Worm (Caenorhabditis elegans) whole organism, L1 larva: ENCODE data around the gene sru-4.
A peak's percentile ranks its signal among the peaks of the same experiment; 100 is the strongest.

ENCODE experiments used
- C16A3.4 ChIP-seq: fragments of 150-350 bp; optimal IDR thresholded peaks from 2 replicates; lab custom pipeline; 2014; ENCODE audit warnings: missing biosample characterization, missing genetic modification characterization
- C34B4.2 ChIP-seq: sonication (generic microtip); optimal IDR thresholded peaks from 2 replicates; lab custom pipeline; 2017; ENCODE audit warnings: mild to moderate bottlenecking, missing genetic modification characterization, missing compliant biosample characterization
- Y116A8C.19 ChIP-seq: sonication (generic microtip); optimal IDR thresholded peaks from 2 replicates; lab custom pipeline; 2016; ENCODE audit warnings: missing compliant biosample characterization, missing genetic modification characterization, borderline replicate concordance
- blmp-1 ChIP-seq: fragments of 150-350 bp; optimal IDR thresholded peaks from 2 replicates; lab custom pipeline; 2014; ENCODE audit warnings: missing biosample characterization, missing genetic modification characterization
- ceh-63 ChIP-seq: fragments of 200-800 bp; sonication (Bioruptor generic); optimal IDR thresholded peaks from 2 replicates; lab custom pipeline; 2018; ENCODE audit warnings: mild to moderate bottlenecking, missing genetic modification characterization, missing compliant biosample characterization
- ceh-8 ChIP-seq: fragments of 200-800 bp; sonication (Bioruptor generic); optimal IDR thresholded peaks from 2 replicates; lab custom pipeline; 2018; ENCODE audit warnings: mild to moderate bottlenecking, missing genetic modification characterization, moderate library complexity, missing compliant biosample characterization
- ceh-90 ChIP-seq: sonication (generic microtip); optimal IDR thresholded peaks from 2 replicates; lab custom pipeline; 2016; ENCODE audit warnings: missing genetic modification characterization, missing compliant biosample characterization
- dsc-1 ChIP-seq: sonication (generic microtip); optimal IDR thresholded peaks from 2 replicates; lab custom pipeline; 2016; ENCODE audit warnings: mild to moderate bottlenecking, missing genetic modification characterization, missing compliant biosample characterization
- efl-1 ChIP-seq, 4 experiments: fragments of 150-350 bp; optimal IDR thresholded peaks in 3 of 4; peaks in 1 of 4; 1 replicate in 1 of 4; 2 replicates in 3 of 4; lab custom pipeline; 2014; ENCODE audit warnings: missing biosample characterization in 2 of 4, missing genetic modification characterization in 2 of 4, missing genetic modification reagents in 2 of 4
- elt-3 ChIP-seq, 6 experiments: fragments of 150-350 bp in 1 of 6; sonication (generic microtip); optimal IDR thresholded peaks; 2 replicates each; lab custom pipeline; 2017 to 2018; ENCODE audit warnings: missing biosample characterization in 6 of 6, missing genetic modification characterization in 6 of 6, inconsistent platforms in 1 of 6
- fkh-8 ChIP-seq: sonication (generic microtip); optimal IDR thresholded peaks from 2 replicates; lab custom pipeline; 2016; ENCODE audit warnings: mild to moderate bottlenecking, missing genetic modification characterization, missing compliant biosample characterization
- grh-1 ChIP-seq: fragments of 200-800 bp; sonication (Bioruptor generic); IDR thresholded peaks from 2 replicates; pipeline ENCODE4 v1.3.6; 2022; ENCODE audit warnings: missing genetic modification reagents, missing genetic modification characterization, missing compliant biosample characterization
- hpl-2 ChIP-seq: fragments of 150-350 bp; optimal IDR thresholded peaks from 2 replicates; lab custom pipeline; 2014; ENCODE audit warnings: missing biosample characterization, missing genetic modification reagents, missing genetic modification characterization
- irx-1 ChIP-seq: sonication (generic microtip); optimal IDR thresholded peaks from 2 replicates; lab custom pipeline; 2016; ENCODE audit warnings: missing genetic modification characterization, missing compliant biosample characterization
- lin-35 ChIP-seq, 2 experiments: fragments of 150-350 bp; optimal IDR thresholded peaks; 2 replicates each; lab custom pipeline; 2014; ENCODE audit warnings: missing biosample characterization in 2 of 2, missing genetic modification characterization in 2 of 2, missing genetic modification reagents in 2 of 2
- lin-39 ChIP-seq: fragments of 150-350 bp; optimal IDR thresholded peaks from 2 replicates; lab custom pipeline; 2014; ENCODE audit warnings: missing biosample characterization, missing genetic modification reagents, missing genetic modification characterization
- mab-9 ChIP-seq: fragments of 200-800 bp; sonication (Bioruptor generic); IDR thresholded peaks from 2 replicates; pipeline ENCODE4 v1.3.6; 2022; ENCODE audit warnings: missing genetic modification reagents, missing genetic modification characterization, missing compliant biosample characterization
- mdl-1 ChIP-seq, 2 experiments: fragments of 150-350 bp; optimal IDR thresholded peaks; 2 replicates each; lab custom pipeline; 2014 to 2017; ENCODE audit warnings: missing biosample characterization in 2 of 2, missing genetic modification characterization in 2 of 2, inconsistent platforms in 1 of 2
- mef-2 ChIP-seq: fragments of 150-350 bp; optimal IDR thresholded peaks from 2 replicates; lab custom pipeline; 2014; ENCODE audit warnings: missing biosample characterization, missing genetic modification characterization
- mep-1 ChIP-seq: fragments of 150-350 bp; optimal IDR thresholded peaks from 2 replicates; lab custom pipeline; 2014; ENCODE audit warnings: missing biosample characterization, missing genetic modification characterization
- nhr-12 ChIP-seq: sonication (generic microtip); optimal IDR thresholded peaks from 2 replicates; lab custom pipeline; 2017; ENCODE audit warnings: missing biosample characterization, missing genetic modification characterization
- nhr-20 ChIP-seq: sonication (generic microtip); optimal IDR thresholded peaks from 2 replicates; lab custom pipeline; 2016; ENCODE audit warnings: mild to moderate bottlenecking, missing genetic modification characterization, missing compliant biosample characterization
- nhr-237 ChIP-seq: fragments of 150-350 bp; optimal IDR thresholded peaks from 2 replicates; lab custom pipeline; 2014; ENCODE audit warnings: missing biosample characterization, missing genetic modification characterization
- nhr-47 ChIP-seq: sonication (generic microtip); optimal IDR thresholded peaks from 2 replicates; lab custom pipeline; 2016; ENCODE audit warnings: mild to moderate bottlenecking, missing genetic modification characterization, moderate library complexity, missing compliant biosample characterization
- nhr-76 ChIP-seq: sonication (generic microtip); optimal IDR thresholded peaks from 2 replicates; lab custom pipeline; 2017; ENCODE audit warnings: missing biosample characterization, missing genetic modification characterization
- nhr-85 ChIP-seq: sonication (generic microtip); peaks from one replicate; lab custom pipeline; 2016; ENCODE audit warnings: missing genetic modification characterization, inconsistent platforms, missing compliant biosample characterization
- nhr-90 ChIP-seq: sonication (generic microtip); optimal IDR thresholded peaks from 2 replicates; lab custom pipeline; 2016; ENCODE audit warnings: mild to moderate bottlenecking, missing genetic modification characterization, missing compliant biosample characterization; ENCODE audit not compliant: poor library complexity
- pag-3 ChIP-seq: sonication (generic microtip); optimal IDR thresholded peaks from 2 replicates; lab custom pipeline; 2017; ENCODE audit warnings: missing genetic modification characterization, mild to moderate bottlenecking, missing compliant biosample characterization, antibody characterized with exemption, borderline replicate concordance; ENCODE audit not compliant: insufficient read depth
- snu-23 ChIP-seq: sonication (generic microtip); optimal IDR thresholded peaks from 2 replicates; lab custom pipeline; 2016; ENCODE audit warnings: missing genetic modification characterization, missing compliant biosample characterization
- sox-4 ChIP-seq: sonication (generic microtip); optimal IDR thresholded peaks from 2 replicates; lab custom pipeline; 2016; ENCODE audit warnings: missing genetic modification characterization, missing compliant biosample characterization
- tlp-1 ChIP-seq: fragments of 150-350 bp; optimal IDR thresholded peaks from 2 replicates; lab custom pipeline; 2014; ENCODE audit warnings: missing biosample characterization, missing genetic modification characterization
- unc-130 ChIP-seq: fragments of 150-350 bp; optimal IDR thresholded peaks from 2 replicates; lab custom pipeline; 2017; ENCODE audit warnings: missing biosample characterization, missing genetic modification characterization, inconsistent platforms
- unc-86 ChIP-seq: sonication (generic microtip); optimal IDR thresholded peaks from 2 replicates; lab custom pipeline; 2016; ENCODE audit warnings: missing genetic modification characterization, missing compliant biosample characterization
- zip-4 ChIP-seq: fragments of 200-800 bp; sonication (Bioruptor generic); optimal IDR thresholded peaks from 2 replicates; lab custom pipeline; 2018; ENCODE audit warnings: mild to moderate bottlenecking, missing genetic modification characterization, moderate library complexity, missing compliant biosample characterization
- ztf-11 ChIP-seq, 2 experiments: sonication (generic microtip); optimal IDR thresholded peaks; 2 replicates each; lab custom pipeline; 2016 to 2017; ENCODE audit warnings: missing genetic modification characterization in 2 of 2, missing biosample characterization in 1 of 2, missing compliant biosample characterization in 1 of 2

sru-4 gene

DNA sequence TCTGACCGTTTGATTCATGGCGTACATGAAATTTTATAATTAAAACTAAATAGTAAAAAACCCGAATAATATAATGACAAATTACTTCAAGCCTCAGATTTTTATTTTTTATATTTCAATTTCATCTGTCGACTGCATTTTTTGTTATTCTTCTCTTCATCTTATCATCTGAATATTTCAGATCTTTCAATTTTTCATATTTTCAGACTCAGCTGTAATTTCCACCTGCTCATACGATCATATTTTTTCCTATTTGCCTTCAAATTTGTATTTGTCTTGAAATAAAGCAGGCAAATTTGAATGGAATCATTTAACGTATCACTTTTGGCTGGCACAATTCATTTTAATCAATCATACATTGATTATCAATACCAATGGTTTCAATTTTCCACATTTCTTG, at the start of gene sru-4:
sru-4 (plus strand) TSS at position 301 of the 400 bp plus-strand sequence.
- TF ChIP-seq nhr-90 (tag; lab: Kevin White, UChicago) (no peak), nhr-47 (tag; lab: Kevin White, UChicago) (no peak), fkh-8 (no peak), tlp-1 (tag; lab: Kevin White, UChicago) (no peak), ztf-11 (tag; optimal IDR thresholded peaks at IDR 0.05; lab: Kevin White, UChicago) (no peak), sox-4 (no peak)

DNA sequence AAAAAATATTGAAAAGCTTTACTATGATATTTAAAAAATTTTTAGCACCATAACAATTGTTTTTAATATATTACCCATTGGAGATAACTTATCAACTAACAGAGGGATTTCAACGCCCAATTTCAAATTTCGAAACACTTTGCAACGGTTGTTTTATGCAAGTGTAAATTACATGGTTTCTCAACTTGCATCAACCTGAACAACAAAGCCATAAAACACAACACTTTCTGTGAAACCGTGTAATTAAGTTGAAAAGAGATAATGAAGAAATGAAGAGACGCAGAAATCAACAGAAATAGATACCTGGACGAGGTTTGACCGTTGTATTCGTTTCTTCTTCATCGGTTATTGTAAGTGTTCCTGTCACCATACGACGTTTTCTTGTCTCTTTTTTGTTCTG, 47.8 kb upstream of the sru-4 start, which contains the start of gene cpin-1:
cpin-1 (plus strand) TSS at position 301 of the 400 bp plus-strand sequence.
- TF ChIP-seq blmp-1: peak; percentile 18
- no peak for TF ChIP-seq efl-1 (optimal IDR thresholded peaks at IDR 0.05; lab: Kevin White, UChicago)
- TF ChIP-seq efl-1 (GFP tag; optimal IDR thresholded peaks at IDR 0.05 in 1 of 2; lab: Kevin White, UChicago): peak in 1 of 2 experiments; percentile 89
- no peak for TF ChIP-seq sox-4
- no peak for TF ChIP-seq unc-130 (tag; lab: Kevin White, UChicago)

DNA sequence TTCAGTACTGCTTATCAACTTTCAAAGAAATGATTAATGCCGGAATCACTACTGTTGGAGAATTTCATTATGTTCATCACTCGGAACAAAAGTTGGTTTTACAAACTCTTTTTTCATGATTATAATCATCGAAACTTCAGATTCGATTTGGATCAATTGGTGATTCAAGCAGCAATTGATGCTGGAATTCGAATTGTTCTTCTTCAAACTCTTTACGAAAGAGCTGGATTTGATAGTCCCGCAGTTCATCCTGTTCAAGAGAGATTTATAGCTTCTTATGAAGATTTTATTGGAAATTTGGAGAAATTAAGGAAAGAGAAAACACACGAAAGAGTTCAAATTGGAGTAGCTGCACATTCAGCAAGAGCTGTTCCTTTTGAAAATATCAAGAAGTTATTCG, 46.4 kb upstream of the sru-4 start:
- TF ChIP-seq grh-1 (GFP tag; lab: Robert Waterston, UW) (no peak), dsc-1 (no peak), ceh-63 (GFP tag; lab: Kevin White, UChicago) (no peak), mef-2 (tag; lab: Kevin White, UChicago) (no peak), zip-4 (no peak), nhr-47 (tag; lab: Kevin White, UChicago) (no peak), ceh-8 (GFP tag; lab: Kevin White, UChicago) (no peak), ceh-90 (no peak), mep-1 (tag; lab: Kevin White, UChicago) (no peak), efl-1 (optimal IDR thresholded peaks at IDR 0.05; lab: Kevin White, UChicago) (no peak), efl-1 (GFP tag; optimal IDR thresholded peaks at IDR 0.05 in 1 of 2; lab: Kevin White, UChicago) (no peak), elt-3 (tag; optimal IDR thresholded peaks at IDR 0.05; lab: Kevin White, UChicago) (no peak), nhr-85 (no peak), C16A3.4 (tag; lab: Kevin White, UChicago) (no peak), mdl-1 (tag; optimal IDR thresholded peaks at IDR 0.05; lab: Kevin White, UChicago) (no peak), hpl-2 (GFP tag; lab: Kevin White, UChicago) (no peak), pag-3 (no peak), lin-35 (GFP tag; optimal IDR thresholded peaks at IDR 0.05; lab: Kevin White, UChicago) (no peak), C34B4.2 (no peak)

DNA sequence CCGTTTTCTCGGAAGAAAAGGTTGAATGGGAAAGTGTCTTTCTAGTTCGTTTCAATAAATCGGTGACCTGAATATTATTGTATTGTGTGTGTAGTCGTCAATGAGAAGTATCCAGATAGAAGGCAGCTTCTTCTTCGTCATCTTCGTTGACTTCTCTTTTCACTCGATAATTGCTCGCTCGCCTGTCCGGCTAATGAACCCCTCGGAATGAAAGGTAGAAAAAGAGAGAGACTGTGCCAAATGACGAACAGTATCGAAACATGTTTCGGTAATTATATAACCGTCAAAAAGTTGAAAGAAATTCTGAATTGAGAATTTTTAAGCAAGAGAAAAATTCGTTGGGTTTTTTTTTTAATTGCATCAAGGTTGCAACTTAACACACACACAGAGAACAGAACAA, 40.8 kb upstream of the sru-4 start, which contains the start of gene cutl-17:
cutl-17 (minus strand) TSS at position 101 of the 400 bp plus-strand sequence.
- TF ChIP-seq snu-23 (GFP tag; lab: Kevin White, UChicago) (no peak), Y116A8C.19 (tag; lab: Kevin White, UChicago) (no peak), nhr-12 (tag; lab: Kevin White, UChicago) (no peak), unc-86 (tag; lab: Kevin White, UChicago) (no peak), irx-1 (no peak), nhr-76 (tag; lab: Kevin White, UChicago) (no peak), nhr-237 (tag; lab: Kevin White, UChicago) (no peak), C34B4.2 (no peak), nhr-20 (tag; lab: Kevin White, UChicago) (no peak), tlp-1 (tag; lab: Kevin White, UChicago) (no peak), mab-9 (GFP tag; lab: Robert Waterston, UW) (no peak), lin-39 (tag; lab: Kevin White, UChicago) (no peak)
